Worm (Caenorhabditis elegans) whole organism, mixed stage, embryonic: ENCODE results near the gene eyg-1.

Experiments
- M03D4.4 ChIP-seq: sonication (generic microtip); optimal IDR thresholded peaks from 2 replicates; lab custom pipeline; 2017; ENCODE audit warnings: mild to moderate bottlenecking, missing genetic modification characterization, missing compliant biosample characterization
- blmp-1 ChIP-seq: fragments of 150-350 bp; optimal IDR thresholded peaks from 2 replicates; lab custom pipeline; 2014; ENCODE audit warnings: missing biosample characterization, missing genetic modification characterization
- ceh-39 ChIP-seq: fragments of 150-350 bp; optimal IDR thresholded peaks from 2 replicates; lab custom pipeline; 2014; ENCODE audit warnings: missing biosample characterization, missing genetic modification characterization
- ces-1 ChIP-seq: fragments of 150-350 bp; optimal IDR thresholded peaks from 2 replicates; lab custom pipeline; 2014; ENCODE audit warnings: missing biosample characterization, missing genetic modification reagents, missing genetic modification characterization
- elt-1 ChIP-seq: sonication (generic microtip); optimal IDR thresholded peaks from 2 replicates; lab custom pipeline; 2017; ENCODE audit warnings: missing genetic modification characterization, mild to moderate bottlenecking, missing compliant biosample characterization, antibody characterized with exemption, moderate library complexity, borderline replicate concordance; ENCODE audit not compliant: insufficient read depth
- elt-3 ChIP-seq: fragments of 150-350 bp; optimal IDR thresholded peaks from 2 replicates; lab custom pipeline; 2014; ENCODE audit warnings: missing biosample characterization, missing genetic modification characterization
- lin-13 ChIP-seq: fragments of 150-350 bp; optimal IDR thresholded peaks from 2 replicates; lab custom pipeline; 2014; ENCODE audit warnings: missing biosample characterization, missing genetic modification characterization
- lsy-2 ChIP-seq: fragments of 150-350 bp; optimal IDR thresholded peaks from 2 replicates; lab custom pipeline; 2014; ENCODE audit warnings: missing biosample characterization, missing genetic modification characterization
- nhr-12 ChIP-seq: fragments of 150-350 bp; optimal IDR thresholded peaks from 2 replicates; lab custom pipeline; 2014; ENCODE audit warnings: missing biosample characterization, missing genetic modification characterization
- nhr-237 ChIP-seq: fragments of 150-350 bp; optimal IDR thresholded peaks from 2 replicates; lab custom pipeline; 2014; ENCODE audit warnings: missing biosample characterization, missing genetic modification characterization
- nhr-28 ChIP-seq: fragments of 150-350 bp; optimal IDR thresholded peaks from 2 replicates; lab custom pipeline; 2014; ENCODE audit warnings: missing biosample characterization, missing genetic modification characterization
- pha-4 ChIP-seq: fragments of 150-350 bp; optimal IDR thresholded peaks from 2 replicates; lab custom pipeline; 2018; ENCODE audit warnings: missing biosample characterization, missing genetic modification reagents, missing genetic modification characterization
- unc-62 ChIP-seq: fragments of 150-350 bp; optimal IDR thresholded peaks from 2 replicates; lab custom pipeline; 2014; ENCODE audit warnings: missing biosample characterization, missing genetic modification reagents, missing genetic modification characterization
- ztf-11 ChIP-seq: fragments of 150-350 bp; optimal IDR thresholded peaks from 2 replicates; lab custom pipeline; 2014; ENCODE audit warnings: missing biosample characterization, missing genetic modification characterization

ce11 chrII:9829108-9829507 is 1.4 kb upstream of the eyg-1 start, which contains the start of gene ZK938.1:
- TF ChIP-seq unc-62 (no peak), nhr-12 (no peak), elt-3 (tag; lab: Kevin White, UChicago) (no peak), ztf-11 (no peak), lsy-2 (no peak), elt-1 (no peak), nhr-237 (no peak), ces-1 (GFP tag; lab: Kevin White, UChicago) (no peak), pha-4 (no peak), lin-13 (tag; lab: Kevin White, UChicago) (no peak), nhr-28 (tag; lab: Kevin White, UChicago) (no peak), ceh-39 (tag; lab: Kevin White, UChicago) (no peak), blmp-1 (tag; lab: Kevin White, UChicago) (no peak), M03D4.4 (tag; lab: Kevin White, UChicago) (no peak)
